Fruit fly (Drosophila melanogaster) whole organism, adult: ENCODE measurements around the gene Nhe1.

ENCODE experiments used
- CG5204 ChIP-seq: fragments of 200-800 bp; sonication (Bioruptor generic); optimal IDR thresholded peaks from 2 replicates; lab custom pipeline; 2016; ENCODE audit warnings: missing biosample characterization, missing genetic modification characterization
- kay ChIP-seq: fragments of 200-800 bp; sonication (Bioruptor generic); peaks from one replicate; lab custom pipeline; 2016; ENCODE audit warnings: missing biosample characterization, missing genetic modification characterization, borderline replicate concordance

- TF ChIP-seq CG5204 = no peak
- no peak for TF ChIP-seq kay (GFP tag; lab: Kevin White, UChicago)
Measured at dm6 chr2L:146503-146902, 40.0 kb upstream of the Nhe1 start.
